Fruit fly (Drosophila melanogaster): ENCODE measurements around the gene Cog8.

Cog8 gene

dm6 chr2L:11498839-11499238 lies at the start of gene Cog8 (continued):
- TF ChIP-seq stwl (tag; optimal IDR thresholded peaks at IDR 0.05) (peak; percentile 59), sim (GFP tag; IDR thresholded peaks at IDR 0.05) (no peak), CG12391 (tag; optimal IDR thresholded peaks at IDR 0.05) (peak; percentile 60), toy (GFP tag; IDR thresholded peaks at IDR 0.05) (no peak), run (tag; optimal IDR thresholded peaks at IDR 0.05) (no peak), stc (GFP tag; IDR thresholded peaks at IDR 0.05) (no peak), CG9817 (tag; optimal IDR thresholded peaks at IDR 0.05) (peak; percentile 43), otp (GFP tag; IDR thresholded peaks at IDR 0.05) (no peak), CG1024 (GFP tag; IDR thresholded peaks at IDR 0.05) (no peak), cg (GFP tag; optimal IDR thresholded peaks at IDR 0.05) (no peak), seq (GFP tag; IDR thresholded peaks at IDR 0.05) (no peak), CG17802 (tag; optimal IDR thresholded peaks at IDR 0.05) (peak; percentile 9), CG2678 (tag; optimal IDR thresholded peaks at IDR 0.05) (peak; percentile 31), Ets97D (GFP tag; optimal IDR thresholded peaks at IDR 0.05) (peak; percentile 61), Blimp-1 (GFP tag; optimal IDR thresholded peaks at IDR 0.05) (peak; percentile 21), Hr3 (GFP tag; optimal IDR thresholded peaks at IDR 0.05) (peak; percentile 49), CG42726 (GFP tag; IDR thresholded peaks at IDR 0.05; ENCODE audit: partially characterized antibody) (no peak), CG17385 (GFP tag; optimal IDR thresholded peaks at IDR 0.05) (peak; percentile 6), CG8290 (GFP tag; optimal IDR thresholded peaks at IDR 0.05) (no peak), CG8290 (tag; optimal IDR thresholded peaks at IDR 0.05) (no peak), CG7839 (tag; optimal IDR thresholded peaks at IDR 0.05) (peak; percentile 34), vfl (GFP tag; optimal IDR thresholded peaks at IDR 0.05) (peak; percentile 35), Sox102F (GFP tag; optimal IDR thresholded peaks at IDR 0.05) (peak; percentile 47), CG14860 (GFP tag; IDR thresholded peaks at IDR 0.05; ENCODE audit: partially characterized antibody) (no peak), Deaf1 (tag; optimal IDR thresholded peaks at IDR 0.05) (no peak), ind (GFP tag; optimal IDR thresholded peaks at IDR 0.05) (peak; percentile 52), CG1529 (GFP tag; optimal IDR thresholded peaks at IDR 0.05) (no peak), HLH54F (GFP tag; optimal IDR thresholded peaks at IDR 0.05) (peak; percentile 66), ewg (GFP tag; optimal IDR thresholded peaks at IDR 0.05) (peak; percentile 27), exex (tag; optimal IDR thresholded peaks at IDR 0.05) (no peak), HLHmδ (GFP tag; optimal IDR thresholded peaks at IDR 0.05) (no peak), mirr (GFP tag; optimal IDR thresholded peaks at IDR 0.05) (no peak), croc (GFP tag; conservative IDR thresholded peaks at IDR 0.05) (no peak), CG4854 (GFP tag; optimal IDR thresholded peaks at IDR 0.05) (no peak), CG4404 (GFP tag; IDR thresholded peaks at IDR 0.05) (no peak; the same call in 1 of the 2 replicates), CG16815 (GFP tag; optimal IDR thresholded peaks at IDR 0.05) (peak; percentile 3), Side (GFP tag; optimal IDR thresholded peaks at IDR 0.05) (no peak), ERR (GFP tag; optimal IDR thresholded peaks at IDR 0.05) (no peak), gcm2 (GFP tag; optimal IDR thresholded peaks at IDR 0.05) (no peak), CG9727 (GFP tag; optimal IDR thresholded peaks at IDR 0.05) (peak; percentile 17), Oaz (GFP tag; IDR thresholded peaks at IDR 0.05) (no peak), CG13894 (tag; optimal IDR thresholded peaks at IDR 0.05) (no peak), pum (GFP tag; optimal IDR thresholded peaks at IDR 0.05) (peak; percentile 66), pita (GFP tag; optimal IDR thresholded peaks at IDR 0.05) (no peak), dmrt11E (tag; optimal IDR thresholded peaks at IDR 0.05) (peak; percentile 48), jumu (GFP tag; optimal IDR thresholded peaks at IDR 0.05) (peak; percentile 52), Mrtf (GFP tag; IDR thresholded peaks at IDR 0.05) (no peak), dati (GFP tag; IDR thresholded peaks at IDR 0.05) (no peak), sens (GFP tag) (peak; percentile 23), br (optimal IDR thresholded peaks at IDR 0.05) (no peak), phol (tag; optimal IDR thresholded peaks at IDR 0.05) (peak; percentile 60), so (GFP tag; IDR thresholded peaks at IDR 0.05) (no peak), Ada2b (GFP tag; IDR thresholded peaks at IDR 0.05) (no peak)
